Fruit fly (Drosophila melanogaster) S2 (cell line): ENCODE measurements around the gene Tdg.

ENCODE experiments used
- CG8478 ChIP-seq: fragments of >200 bp; optimal IDR thresholded peaks from 2 replicates; lab custom pipeline; 2018
- CTCF ChIP-seq, 2 experiments: fragments of >200 bp; optimal IDR thresholded peaks; 2 replicates each; lab custom pipeline; 2018

- no peak for TF ChIP-seq CG8478 (lab: Kevin White, UChicago)
- no peak for TF ChIP-seq CTCF (optimal IDR thresholded peaks at IDR 0.05; lab: Kevin White, UChicago)
Measured at dm6 chr4:554758-555157, 2.9 kb downstream of the Tdg start.
